Worm (Caenorhabditis elegans): ENCODE results near the gene ZK632.4.
A peak's percentile ranks its signal among the peaks of the same experiment; 100 is the strongest.

Gene ZK632.4

DNA sequence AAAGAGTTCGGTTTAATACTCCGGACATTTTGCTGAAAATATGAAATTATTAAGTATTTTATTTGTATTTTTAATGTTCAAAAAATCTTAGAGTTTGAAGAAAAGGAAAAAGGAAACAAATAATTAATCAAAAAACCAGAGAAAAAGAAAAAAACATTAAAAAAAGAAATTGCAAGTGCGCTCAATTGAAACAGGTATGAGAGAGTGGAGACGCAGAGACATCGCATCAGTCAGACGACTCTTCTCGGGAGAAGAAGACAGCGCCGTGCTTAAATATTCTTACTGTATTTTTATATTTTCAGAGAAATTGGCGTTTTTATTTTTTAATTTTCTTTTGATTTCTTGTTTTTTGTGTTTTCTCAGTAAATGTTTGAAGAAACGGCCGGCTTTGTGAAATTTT is 40.8 kb upstream of the ZK632.4 start, which contains the start of gene mrpl-36:
mrpl-36 (minus strand) TSS at position 34 of the 400 bp plus-strand sequence.
- peak; percentile 9 for TF ChIP-seq lin-15B (tag; optimal IDR thresholded peaks at IDR 0.05)
- peak; percentile 38 for TF ChIP-seq mep-1 (tag; optimal IDR thresholded peaks at IDR 0.05)
- no peak for TF ChIP-seq fos-1 (tag; optimal IDR thresholded peaks at IDR 0.05)
- TF ChIP-seq lin-35 (GFP tag; optimal IDR thresholded peaks at IDR 0.05) = peak; percentile 52 to 61
- peak; percentile 33 for TF ChIP-seq F16B12.6 (tag; optimal IDR thresholded peaks at IDR 0.05)
- peak; percentile 54 for TF ChIP-seq snu-23 (GFP tag; optimal IDR thresholded peaks at IDR 0.05)
- TF ChIP-seq nhr-47 (tag; optimal IDR thresholded peaks at IDR 0.05) = peak; percentile 17
- TF ChIP-seq lsy-2 (tag; optimal IDR thresholded peaks at IDR 0.05) = peak; percentile 50 to 61
- no peak for TF ChIP-seq elt-2 (tag; optimal IDR thresholded peaks at IDR 0.05)
- peak; percentile 40 for TF ChIP-seq skn-1 (tag; optimal IDR thresholded peaks at IDR 0.05)
- TF ChIP-seq dpl-1 (GFP tag; optimal IDR thresholded peaks at IDR 0.05) = peak; percentile 33 to 64 (median 39)
- TF ChIP-seq mdl-1 (tag; optimal IDR thresholded peaks at IDR 0.05) = peak in 1 of 2 experiments; percentile 5
- TF ChIP-seq ceh-82 (tag; optimal IDR thresholded peaks at IDR 0.05) = peak in 1 of 3 experiments; percentile 36
- no peak for TF ChIP-seq hlh-4 (tag; optimal IDR thresholded peaks at IDR 0.05)
- TF ChIP-seq irx-1 (tag; optimal IDR thresholded peaks at IDR 0.05) = no peak
- TF ChIP-seq nhr-71 (tag; optimal IDR thresholded peaks at IDR 0.05) = peak; percentile 46
- TF ChIP-seq nhr-20 (tag; optimal IDR thresholded peaks at IDR 0.05) = peak; percentile 30
- peak; percentile 30 for TF ChIP-seq C16A3.4 (tag; optimal IDR thresholded peaks at IDR 0.05)
- TF ChIP-seq efl-1 (optimal IDR thresholded peaks at IDR 0.05) = peak; percentile 52 to 67
- peak; percentile 45 to 94 for TF ChIP-seq efl-1 (GFP tag; optimal IDR thresholded peaks at IDR 0.05 in 1 of 2)
- peak; percentile 4 for TF ChIP-seq swsn-7 (tag; optimal IDR thresholded peaks at IDR 0.05)
- TF ChIP-seq rnt-1 (tag; optimal IDR thresholded peaks at IDR 0.05) = peak; percentile 36
- TF ChIP-seq unc-62 (GFP tag; optimal IDR thresholded peaks at IDR 0.05) = no peak

DNA sequence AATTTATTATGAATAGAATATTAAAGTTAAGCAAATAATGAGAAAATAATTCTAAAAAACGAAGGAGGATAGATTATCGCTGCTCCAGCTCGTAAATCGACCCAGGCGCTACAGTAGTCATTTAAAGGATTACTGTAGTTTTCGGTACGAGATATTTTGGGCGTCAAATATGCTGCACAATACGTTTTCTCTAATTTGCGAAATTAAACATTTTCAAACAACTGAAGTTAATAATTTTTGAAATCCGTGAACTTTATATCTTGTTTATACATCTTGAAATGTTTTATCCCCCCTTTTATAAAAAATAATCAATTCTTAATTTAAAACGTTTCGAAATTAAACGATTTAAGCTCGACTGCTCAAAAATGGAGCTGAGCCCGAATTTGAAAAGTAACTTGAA is 38.8 kb upstream of the ZK632.4 start, which contains the start of gene K11H3.2:
K11H3.2 (plus strand) TSS at position 301 of the 400 bp plus-strand sequence.
- TF ChIP-seq blmp-1 (tag; optimal IDR thresholded peaks at IDR 0.05) (no peak), nhr-71 (tag; optimal IDR thresholded peaks at IDR 0.05) (no peak), nhr-19 (GFP tag; conservative IDR thresholded peaks at IDR 0.05) (no peak), mef-2 (tag; optimal IDR thresholded peaks at IDR 0.05) (no peak), dsc-1 (tag; optimal IDR thresholded peaks at IDR 0.05) (no peak), zip-4 (GFP tag; optimal IDR thresholded peaks at IDR 0.05) (no peak), efl-1 (optimal IDR thresholded peaks at IDR 0.05) (no peak), efl-1 (GFP tag; optimal IDR thresholded peaks at IDR 0.05 in 1 of 2) (no peak), vab-15 (tag; optimal IDR thresholded peaks at IDR 0.05) (no peak), C34B4.2 (tag; optimal IDR thresholded peaks at IDR 0.05) (no peak), unc-30 (tag; optimal IDR thresholded peaks at IDR 0.05) (no peak), unc-98 (GFP tag; IDR thresholded peaks at IDR 0.05) (no peak), pax-3 (tag; optimal IDR thresholded peaks at IDR 0.05) (no peak), nhr-76 (tag; optimal IDR thresholded peaks at IDR 0.05) (no peak), grh-1 (GFP tag; IDR thresholded peaks at IDR 0.05) (no peak), F16B12.6 (tag; optimal IDR thresholded peaks at IDR 0.05) (no peak), nhr-12 (tag; optimal IDR thresholded peaks at IDR 0.05) (no peak), C16A3.4 (tag; optimal IDR thresholded peaks at IDR 0.05) (no peak), tbx-2 (tag; optimal IDR thresholded peaks at IDR 0.05) (no peak), ceh-90 (tag; optimal IDR thresholded peaks at IDR 0.05) (no peak)

DNA sequence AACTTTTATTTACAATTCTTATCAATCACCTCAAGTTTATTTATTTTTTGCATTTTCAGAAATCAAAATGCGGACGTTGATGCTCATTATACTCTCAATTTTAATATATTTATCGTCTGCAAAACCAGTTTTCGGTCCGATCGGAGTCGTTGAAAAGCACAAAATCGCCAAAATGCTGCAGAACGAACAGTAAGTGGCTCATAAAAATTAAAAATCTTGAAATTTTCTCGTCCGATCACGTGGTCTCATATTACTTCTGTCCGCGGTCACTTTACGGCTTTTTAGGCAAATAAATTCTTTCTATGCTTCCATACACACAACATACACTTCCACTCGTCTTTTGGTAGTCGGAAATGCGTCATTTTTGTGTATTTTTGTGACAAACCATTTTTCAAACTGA is 36.5 kb upstream of the ZK632.4 start, which contains the start of gene K11H3.5:
K11H3.5 (plus strand) TSS at position 54 of the 400 bp plus-strand sequence.
- TF ChIP-seq nhr-77 (tag; optimal IDR thresholded peaks at IDR 0.05) (no peak), efl-1 (optimal IDR thresholded peaks at IDR 0.05) (no peak), efl-1 (GFP tag; optimal IDR thresholded peaks at IDR 0.05 in 1 of 2) (peak in 1 of 2 experiments; percentile 64)

Data from whole organism, L1 larva.